Worm (Caenorhabditis elegans): ENCODE results near the gene sdz-4.
"Not testable (repeated sequence)": the region's sequence is repeated elsewhere in the genome, so short reads cannot be mapped to it uniquely, and the experiment has no call there.

The sdz-4 gene

ce11 chrII:988437-988836 lies 29.7 kb downstream of the sdz-4 start, which contains the start of gene fbxc-39:
Gene fbxc-39, plus strand, starts transcription at chrII:988737.
- TF ChIP-seq ztf-1 (GFP tag; conservative IDR thresholded peaks at IDR 0.05) = no peak
- no peak for TF ChIP-seq nhr-11 (tag; optimal IDR thresholded peaks at IDR 0.05)
- no peak for TF ChIP-seq sma-9 (GFP tag; optimal IDR thresholded peaks at IDR 0.05)
- no peak for TF ChIP-seq sma-9 (tag; optimal IDR thresholded peaks at IDR 0.05)
- no peak for TF ChIP-seq ceh-16 (tag; optimal IDR thresholded peaks at IDR 0.05)
- TF ChIP-seq F13H6.1 (tag; optimal IDR thresholded peaks at IDR 0.05) = no peak
- no peak for TF ChIP-seq nhr-237 (tag; optimal IDR thresholded peaks at IDR 0.05)
- no peak for TF ChIP-seq alr-1 (tag; optimal IDR thresholded peaks at IDR 0.05)
- no peak for TF ChIP-seq mdl-1 (tag; optimal IDR thresholded peaks at IDR 0.05)
- TF ChIP-seq lin-39 (tag; optimal IDR thresholded peaks at IDR 0.05) = no peak
- no peak for TF ChIP-seq R02D3.7 (tag; optimal IDR thresholded peaks at IDR 0.05)
- no peak for TF ChIP-seq gmeb-1 (tag; optimal IDR thresholded peaks at IDR 0.05)
- no peak for TF ChIP-seq snpc-4 (tag; optimal IDR thresholded peaks at IDR 0.05)
- no peak for TF ChIP-seq unc-39 (tag; optimal IDR thresholded peaks at IDR 0.05)
- TF ChIP-seq skn-1 (tag; optimal IDR thresholded peaks at IDR 0.05) = no peak
- no peak for TF ChIP-seq lin-11 (tag; optimal IDR thresholded peaks at IDR 0.05)
- no peak for TF ChIP-seq lsy-2 (tag; optimal IDR thresholded peaks at IDR 0.05)
- no peak for TF ChIP-seq ZK546.5 (tag; optimal IDR thresholded peaks at IDR 0.05)

DNA sequence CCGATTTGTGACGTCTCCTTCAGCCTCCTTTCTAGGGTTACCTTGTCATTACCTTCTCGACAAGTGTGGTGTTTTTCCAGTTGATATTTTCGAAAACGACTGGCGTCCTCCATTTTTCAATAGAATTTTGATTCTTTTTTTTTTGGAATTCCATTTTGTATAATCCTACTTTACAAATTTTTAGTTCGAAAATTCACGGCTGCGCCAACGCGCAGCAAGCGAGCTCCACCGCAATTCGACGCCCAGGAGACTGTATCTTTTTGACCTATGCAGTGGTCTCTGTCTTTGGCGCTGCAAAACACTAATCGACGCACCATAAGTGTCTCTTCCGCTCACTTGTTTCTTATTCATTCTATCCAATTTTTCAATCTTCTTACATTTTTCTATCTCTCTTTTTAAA lies 32.6 kb downstream of the sdz-4 start, which contains the start of gene fbxc-42:
Gene fbxc-42 (plus strand): TSS at position 301 of the 400 bp plus-strand sequence.
- no peak for TF ChIP-seq ceh-16 (tag; optimal IDR thresholded peaks at IDR 0.05)
- TF ChIP-seq nhr-77 (tag; optimal IDR thresholded peaks at IDR 0.05) = no peak
- TF ChIP-seq ztf-1 (GFP tag; conservative IDR thresholded peaks at IDR 0.05) = no peak
- no peak for TF ChIP-seq ztf-4 (tag; optimal IDR thresholded peaks at IDR 0.05)
- no peak for TF ChIP-seq ama-1 (optimal IDR thresholded peaks at IDR 0.05)
- TF ChIP-seq sem-4 (tag; optimal IDR thresholded peaks at IDR 0.05) = no peak
- TF ChIP-seq sma-9 (GFP tag; optimal IDR thresholded peaks at IDR 0.05) = no peak
- no peak for TF ChIP-seq sma-9 (tag; optimal IDR thresholded peaks at IDR 0.05)
- no peak for TF ChIP-seq sma-3 (GFP tag; optimal IDR thresholded peaks at IDR 0.05)
- TF ChIP-seq mdl-1 (tag; optimal IDR thresholded peaks at IDR 0.05) = no peak
- no peak for TF ChIP-seq nhr-10 (tag; optimal IDR thresholded peaks at IDR 0.05)
- no peak for TF ChIP-seq mab-5 (tag; optimal IDR thresholded peaks at IDR 0.05)
- TF ChIP-seq dmd-4 (tag; optimal IDR thresholded peaks at IDR 0.05) = no peak

ce11 chrII:994231-994630 lies 35.5 kb downstream of the sdz-4 start, which contains the start of gene F45D11.7:
Gene F45D11.7, plus strand, starts transcription at chrII:994531.
- not testable (repeated sequence) for TF ChIP-seq unc-55 (GFP tag; optimal IDR thresholded peaks at IDR 0.05); zag-1 (tag; optimal IDR thresholded peaks at IDR 0.05); alr-1 (tag; optimal IDR thresholded peaks at IDR 0.05)

- TF ChIP-seq blmp-1 (tag; optimal IDR thresholded peaks at IDR 0.05; ENCODE audit: insufficient read depth); nhr-11 (tag; optimal IDR thresholded peaks at IDR 0.05); sma-9 (GFP tag; optimal IDR thresholded peaks at IDR 0.05); sma-9 (tag; optimal IDR thresholded peaks at IDR 0.05): not testable (repeated sequence)
Measured at ce11 chrII:996112-996511, 37.4 kb downstream of the sdz-4 start, which contains the start of gene F45D11.11. Gene F45D11.11, minus strand, starts transcription at chrII:996212.

- TF ChIP-seq mbf-1 (tag; optimal IDR thresholded peaks at IDR 0.05) = no peak
- TF ChIP-seq nhr-77 (tag; optimal IDR thresholded peaks at IDR 0.05) = no peak
- no peak for TF ChIP-seq ceh-82 (tag; optimal IDR thresholded peaks at IDR 0.05)
- no peak for TF ChIP-seq skn-1 (tag; optimal IDR thresholded peaks at IDR 0.05)
- TF ChIP-seq unc-55 (GFP tag; optimal IDR thresholded peaks at IDR 0.05) = no peak
- TF ChIP-seq fos-1 (tag; optimal IDR thresholded peaks at IDR 0.05) = no peak
- TF ChIP-seq nhr-11 (tag; optimal IDR thresholded peaks at IDR 0.05) = no peak
- TF ChIP-seq F13H6.1 (tag; optimal IDR thresholded peaks at IDR 0.05) = no peak
- TF ChIP-seq nhr-129 (tag; optimal IDR thresholded peaks at IDR 0.05) = no peak
- no peak for TF ChIP-seq ama-1 (optimal IDR thresholded peaks at IDR 0.05)
- no peak for TF ChIP-seq C34F6.9 (tag; optimal IDR thresholded peaks at IDR 0.05)
Measured at ce11 chrII:999493-999892, 40.8 kb downstream of the sdz-4 start, which contains the start of gene fbxb-29. Gene fbxb-29, minus strand, starts transcription at chrII:999593.
